Worm (Caenorhabditis elegans): ENCODE data around the gene R07E3.1.

DNA sequence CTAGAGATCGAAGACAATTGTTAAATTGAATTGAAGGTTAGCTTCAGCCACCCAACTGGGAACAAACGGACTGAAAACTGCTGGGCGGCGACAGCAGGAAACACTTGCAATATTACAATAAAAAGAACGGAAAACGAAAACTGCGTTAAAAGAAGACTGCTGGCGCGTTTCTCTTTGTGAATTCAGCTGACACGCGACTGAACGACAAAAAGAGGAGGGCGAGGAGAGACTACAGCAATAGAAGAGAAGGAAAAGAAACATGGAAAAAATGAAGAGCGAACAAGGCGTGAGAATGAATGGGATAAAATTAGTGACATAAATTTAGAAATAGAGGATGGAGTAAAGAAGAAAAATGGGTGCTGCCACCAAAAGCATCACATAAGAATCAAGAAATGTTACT lies 36.7 kb upstream of the R07E3.1 start:
- no peak for TF ChIP-seq alr-1 (tag; optimal IDR thresholded peaks at IDR 0.05; ENCODE audit: borderline replicate concordance)
- TF ChIP-seq sox-4 (tag; optimal IDR thresholded peaks at IDR 0.05) = peak; percentile 84
- TF ChIP-seq nhr-71 (tag; optimal IDR thresholded peaks at IDR 0.05) = peak; percentile 97
- TF ChIP-seq ceh-82 (tag; optimal IDR thresholded peaks at IDR 0.05) = peak; percentile 65 to 83 (median 73)
- no peak for TF ChIP-seq nhr-76 (tag; optimal IDR thresholded peaks at IDR 0.05)
- no peak for TF ChIP-seq nhr-12 (tag; optimal IDR thresholded peaks at IDR 0.05)
